Worm (Caenorhabditis elegans): ENCODE data around the gene snpc-1.1.

DNA sequence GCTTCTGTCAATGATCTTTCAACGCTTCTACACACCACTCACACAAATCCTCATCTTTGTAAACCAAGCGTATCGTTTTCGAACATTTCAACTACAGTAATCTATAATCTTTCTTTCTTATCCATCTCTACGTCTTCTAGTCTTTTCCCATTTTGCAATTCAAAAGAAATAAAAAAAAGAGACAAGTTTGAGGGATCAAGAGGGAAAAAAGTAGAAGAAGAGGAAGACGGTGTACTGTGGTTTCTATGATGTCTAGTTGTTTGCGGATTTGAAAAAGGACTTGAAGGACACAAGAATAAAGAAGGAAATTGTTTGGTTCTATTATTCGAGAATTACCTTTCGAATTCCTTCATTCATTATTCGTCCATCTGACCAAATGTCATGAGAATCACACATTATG is 11.4 kb upstream of the snpc-1.1 start:
- TF ChIP-seq flt-1 (GFP tag; IDR thresholded peaks at IDR 0.05) (no peak), ama-1 (optimal IDR thresholded peaks at IDR 0.05) (no peak), tbx-11 (GFP tag; IDR thresholded peaks at IDR 0.05) (no peak)
